Fruit fly (Drosophila melanogaster) whole organism, pupa: Measurements from ENCODE around the gene MFS18.

Experiments
- CG10348 ChIP-seq: fragments of 200-800 bp; sonication (Bioruptor generic); IDR thresholded peaks from 2 replicates; pipeline ENCODE4 v1.3.6; 2022; ENCODE audit warnings: missing biosample characterization, missing genetic modification characterization
- CG12605 ChIP-seq: fragments of 200-800 bp; sonication (Bioruptor generic); IDR thresholded peaks from 2 replicates; pipeline ENCODE4 v1.3.6; 2022; ENCODE audit warnings: missing biosample characterization, missing genetic modification characterization
- CG13204 ChIP-seq: fragments of 200-800 bp; sonication (Bioruptor generic); optimal IDR thresholded peaks from 2 replicates; lab custom pipeline; 2018; ENCODE audit warnings: missing biosample characterization, mild to moderate bottlenecking, missing genetic modification characterization, moderate library complexity
- CG14655 ChIP-seq: fragments of 200-800 bp; sonication (Bioruptor generic); optimal IDR thresholded peaks from 3 replicates; lab custom pipeline; 2017; ENCODE audit warnings: mild to moderate bottlenecking, missing biosample characterization, missing genetic modification reagents, missing genetic modification characterization
- CG15710 ChIP-seq: fragments of 200-800 bp; sonication (Bioruptor generic); optimal IDR thresholded peaks from 2 replicates; lab custom pipeline; 2018; ENCODE audit warnings: missing biosample characterization, mild to moderate bottlenecking, missing genetic modification characterization, moderate library complexity
- CG17806 ChIP-seq: fragments of 200-800 bp; sonication (Bioruptor generic); optimal IDR thresholded peaks from 2 replicates; lab custom pipeline; 2018; ENCODE audit warnings: missing biosample characterization, mild to moderate bottlenecking, missing genetic modification characterization, moderate library complexity
- CG32121 ChIP-seq: fragments of 200-800 bp; sonication (Bioruptor generic); IDR thresholded peaks from 2 replicates; pipeline ENCODE4 v1.3.6; 2022; ENCODE audit warnings: missing biosample characterization, missing genetic modification characterization
- CG34367 ChIP-seq: fragments of 200-800 bp; sonication (Bioruptor generic); optimal IDR thresholded peaks from 2 replicates; lab custom pipeline; 2018; ENCODE audit warnings: missing biosample characterization, mild to moderate bottlenecking, missing genetic modification characterization
- CG4496 ChIP-seq: fragments of 200-800 bp; sonication (Bioruptor generic); IDR thresholded peaks from 3 replicates; pipeline ENCODE4 v1.3.6; 2022; ENCODE audit warnings: missing biosample characterization, missing genetic modification characterization
- CG8159 ChIP-seq: fragments of 200-800 bp; sonication (Bioruptor generic); optimal IDR thresholded peaks from 3 replicates; lab custom pipeline; 2018; ENCODE audit warnings: missing biosample characterization, mild to moderate bottlenecking, missing genetic modification characterization, moderate library complexity
- CG8301 ChIP-seq: fragments of 200-800 bp; sonication (Bioruptor generic); optimal IDR thresholded peaks from 2 replicates; lab custom pipeline; 2018; ENCODE audit warnings: missing biosample characterization, mild to moderate bottlenecking, missing genetic modification characterization
- CG9948 ChIP-seq: fragments of 200-800 bp; sonication (Bioruptor generic); optimal IDR thresholded peaks from 2 replicates; lab custom pipeline; 2018; ENCODE audit warnings: missing biosample characterization, mild to moderate bottlenecking, missing genetic modification characterization, moderate library complexity
- D1 ChIP-seq: fragments of 200-800 bp; sonication (Bioruptor generic); optimal IDR thresholded peaks from 2 replicates; lab custom pipeline; 2018; ENCODE audit warnings: missing biosample characterization, mild to moderate bottlenecking, missing genetic modification characterization, moderate library complexity
- EcR ChIP-seq: fragments of 200-800 bp; sonication (Bioruptor generic); optimal IDR thresholded peaks from 3 replicates; lab custom pipeline; 2019; ENCODE audit warnings: missing biosample characterization, missing genetic modification characterization, mild to moderate bottlenecking, moderate library complexity, missing genetic modification reagents
- Ets98B ChIP-seq: fragments of 200-800 bp; sonication (Bioruptor generic); IDR thresholded peaks from 2 replicates; pipeline ENCODE4 v1.3.6; 2022; ENCODE audit warnings: missing biosample characterization, missing genetic modification characterization
- Pif1A ChIP-seq: fragments of 200-800 bp; sonication (Bioruptor generic); optimal IDR thresholded peaks from 3 replicates; lab custom pipeline; 2016; ENCODE audit warnings: missing biosample characterization, missing genetic modification characterization
- Pif1B ChIP-seq: fragments of 200-800 bp; sonication (Bioruptor generic); optimal IDR thresholded peaks from 3 replicates; lab custom pipeline; 2016; ENCODE audit warnings: missing biosample characterization, missing genetic modification characterization
- Snoo ChIP-seq: fragments of 200-800 bp; sonication (Bioruptor generic); optimal IDR thresholded peaks from 3 replicates; lab custom pipeline; 2017; ENCODE audit warnings: missing biosample characterization, mild to moderate bottlenecking, missing genetic modification characterization, inconsistent platforms
- fd96Ca ChIP-seq: fragments of 200-800 bp; sonication (Bioruptor generic); IDR thresholded peaks from 3 replicates; pipeline ENCODE4 v1.3.6; 2022; ENCODE audit warnings: missing biosample characterization, missing genetic modification characterization
- gl ChIP-seq: fragments of 200-800 bp; sonication (Bioruptor generic); optimal IDR thresholded peaks from 2 replicates; lab custom pipeline; 2018; ENCODE audit warnings: missing biosample characterization, mild to moderate bottlenecking, missing genetic modification characterization
- rn ChIP-seq: fragments of 200-800 bp; sonication (Bioruptor generic); IDR thresholded peaks from 2 replicates; pipeline ENCODE4 v1.3.6; 2022; ENCODE audit warnings: missing biosample characterization, missing genetic modification characterization

The MFS18 gene

DNA sequence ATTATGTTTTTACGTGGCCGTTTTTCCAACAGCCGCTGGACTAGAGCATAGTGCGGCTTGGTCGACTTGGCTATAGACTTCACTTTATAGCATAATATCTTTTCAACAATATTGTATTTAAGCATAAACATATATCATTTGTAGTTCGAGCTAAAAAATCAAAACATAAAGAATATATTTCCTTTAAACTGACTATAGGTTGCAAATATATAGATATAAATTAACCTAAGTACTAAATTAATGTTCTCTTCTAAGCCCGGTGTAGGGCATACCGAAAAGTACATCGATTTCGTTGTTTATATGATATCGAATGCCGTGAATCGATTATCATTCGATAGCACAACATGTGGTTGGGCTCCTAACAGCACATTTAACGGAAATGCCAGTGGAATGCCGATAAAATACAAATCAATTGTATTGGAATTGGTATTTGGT, at the start of gene MFS18:
MFS18 (minus strand) TSS at position 54 of the 435 bp plus-strand sequence.
- peak; percentile 100 for TF ChIP-seq CG17806 (tag; lab: Kevin White, UChicago)
- TF ChIP-seq Pif1A, result no peak
- TF ChIP-seq Ets98B (GFP tag; lab: Robert Waterston, UW), result peak; percentile 99
- no peak for TF ChIP-seq CG13204 (GFP tag; lab: Kevin White, UChicago)
- peak; percentile 97 for TF ChIP-seq fd96Ca
- peak; percentile 99 for TF ChIP-seq D1 (tag; lab: Kevin White, UChicago)
- TF ChIP-seq Pif1B (GFP tag; lab: Kevin White, UChicago), result peak; percentile 96
- peak; percentile 99 for TF ChIP-seq CG8301 (tag; lab: Kevin White, UChicago)
- TF ChIP-seq CG14655, result peak; percentile 99
- peak; percentile 99 for TF ChIP-seq CG8159 (tag; lab: Kevin White, UChicago)
- peak; percentile 98 for TF ChIP-seq CG9948 (tag; lab: Kevin White, UChicago)
- peak; percentile 97 for TF ChIP-seq Snoo (tag; lab: Kevin White, UChicago)
- peak; percentile 96 for TF ChIP-seq gl (tag; lab: Kevin White, UChicago)
- peak; percentile 98 for TF ChIP-seq rn (GFP tag; lab: Robert Waterston, UW)
- TF ChIP-seq CG4496 (GFP tag; lab: Robert Waterston, UW), result peak; percentile 99
- TF ChIP-seq EcR (GFP tag; lab: Kevin White, UChicago), result peak; percentile 30
- peak; percentile 81 for TF ChIP-seq CG10348 (GFP tag; lab: Robert Waterston, UW)
- TF ChIP-seq CG34367, result peak; percentile 88
- peak; percentile 99 for TF ChIP-seq CG32121 (GFP tag; lab: Robert Waterston, UW)
- peak; percentile 98 for TF ChIP-seq CG12605 (GFP tag; lab: Robert Waterston, UW)
- peak; percentile 90 for TF ChIP-seq CG15710

DNA sequence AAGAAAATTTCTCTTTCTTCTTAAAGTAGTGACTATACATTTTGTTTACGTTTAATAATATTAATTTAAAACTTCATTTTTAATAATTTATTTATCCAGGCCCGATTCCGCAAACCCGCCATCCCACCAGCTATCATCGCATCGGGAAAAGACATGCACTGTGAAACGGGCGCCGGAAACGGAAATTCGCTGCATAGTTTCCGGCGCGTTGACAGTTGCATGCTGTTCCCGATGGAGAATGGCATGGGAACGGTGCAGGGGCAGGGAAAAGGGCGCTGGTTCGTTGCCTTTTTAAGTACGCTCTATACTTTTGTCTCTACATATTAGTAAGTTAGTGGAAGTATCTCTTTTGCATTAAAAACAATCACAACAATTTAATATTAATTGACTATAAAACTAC, 29.5 kb upstream of the MFS18 start:
- TF ChIP-seq Pif1A (no peak), CG17806 (tag; lab: Kevin White, UChicago) (no peak), CG4496 (GFP tag; lab: Robert Waterston, UW) (peak; percentile 32; the same call in 1 of the 3 replicates)

DNA sequence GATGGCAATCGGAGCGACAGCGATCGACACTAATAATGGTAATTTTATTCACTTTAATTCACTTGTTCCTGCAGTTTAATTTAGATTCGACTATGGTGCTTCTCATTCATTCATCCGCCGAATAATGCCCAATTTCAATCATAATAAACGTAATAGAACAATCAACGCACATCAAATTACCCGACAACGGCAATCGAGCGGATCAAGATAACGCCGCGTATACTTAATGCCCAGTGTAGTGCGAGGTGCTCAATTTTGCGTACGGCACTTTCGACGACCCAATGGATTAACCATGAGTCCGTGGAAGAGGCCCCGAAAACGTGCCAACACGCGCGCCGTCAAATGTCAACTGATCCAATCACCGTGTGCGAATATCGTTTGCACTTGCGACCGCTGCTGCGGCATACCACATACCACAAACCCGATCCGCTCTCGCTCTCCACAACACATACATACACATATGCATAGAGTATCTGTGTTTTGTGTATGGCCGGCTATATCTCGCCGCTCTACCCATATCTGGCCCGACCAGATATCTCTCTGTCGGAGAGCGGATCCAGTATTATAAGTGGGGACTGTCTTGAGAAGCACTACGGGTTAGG, 28.3 kb upstream of the MFS18 start, which contains the start of gene ine:
ine (minus strand) TSS at position 351 of the 602 bp plus-strand sequence.
- TF ChIP-seq CG9948 (tag; lab: Kevin White, UChicago), result no peak
- TF ChIP-seq CG14655, result no peak
- TF ChIP-seq Pif1A, result no peak
- TF ChIP-seq fd96Ca, result peak; percentile 58; the same call in 2 of the 3 replicates
- peak; percentile 67; the same call in 1 of the 2 replicates for TF ChIP-seq Ets98B (GFP tag; lab: Robert Waterston, UW)
- TF ChIP-seq CG32121 (GFP tag; lab: Robert Waterston, UW), result peak; percentile 42; the same call in 1 of the 2 replicates
- peak; percentile 29; the same call in 1 of the 2 replicates for TF ChIP-seq CG12605 (GFP tag; lab: Robert Waterston, UW)
- TF ChIP-seq CG4496 (GFP tag; lab: Robert Waterston, UW), result peak; percentile 64; the same call in 2 of the 3 replicates

DNA sequence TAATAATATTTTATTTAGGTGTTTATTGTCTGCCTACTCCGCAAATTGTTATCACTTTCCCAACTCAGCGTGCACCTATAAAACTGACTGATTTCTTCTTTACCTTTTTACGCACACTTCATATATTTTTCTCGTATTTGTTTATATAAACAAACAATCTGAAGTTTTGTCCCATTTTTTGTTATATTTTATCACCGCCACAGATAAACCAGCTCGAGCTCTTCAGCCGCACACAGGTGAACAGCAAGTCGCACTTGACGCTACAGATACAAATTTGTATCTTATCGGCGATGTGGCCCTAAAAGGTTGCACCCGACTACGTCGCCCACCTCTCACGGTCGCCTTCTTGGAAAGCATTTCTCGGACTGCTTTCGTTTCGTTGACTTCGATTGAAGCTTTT, 27.0 kb upstream of the MFS18 start:
- TF ChIP-seq D1 (tag; lab: Kevin White, UChicago), result no peak
- no peak for TF ChIP-seq CG9948 (tag; lab: Kevin White, UChicago)
- no peak for TF ChIP-seq fd96Ca
- no peak for TF ChIP-seq CG32121 (GFP tag; lab: Robert Waterston, UW)
- TF ChIP-seq CG15710, result no peak
- TF ChIP-seq CG8301 (tag; lab: Kevin White, UChicago), result no peak
- no peak for TF ChIP-seq gl (tag; lab: Kevin White, UChicago)
- no peak for TF ChIP-seq CG12605 (GFP tag; lab: Robert Waterston, UW)
- no peak for TF ChIP-seq CG13204 (GFP tag; lab: Kevin White, UChicago)
- no peak for TF ChIP-seq Pif1A
- TF ChIP-seq CG10348 (GFP tag; lab: Robert Waterston, UW), result no peak
- TF ChIP-seq CG8159 (tag; lab: Kevin White, UChicago), result no peak
- no peak for TF ChIP-seq CG14655
- TF ChIP-seq Snoo (tag; lab: Kevin White, UChicago), result no peak
- TF ChIP-seq EcR (GFP tag; lab: Kevin White, UChicago), result no peak
- TF ChIP-seq Pif1B (GFP tag; lab: Kevin White, UChicago), result no peak
- no peak for TF ChIP-seq CG17806 (tag; lab: Kevin White, UChicago)
- no peak for TF ChIP-seq CG4496 (GFP tag; lab: Robert Waterston, UW)
- TF ChIP-seq Ets98B (GFP tag; lab: Robert Waterston, UW), result no peak
- no peak for TF ChIP-seq CG34367
- TF ChIP-seq, all 21 proteins: peak for 0

DNA sequence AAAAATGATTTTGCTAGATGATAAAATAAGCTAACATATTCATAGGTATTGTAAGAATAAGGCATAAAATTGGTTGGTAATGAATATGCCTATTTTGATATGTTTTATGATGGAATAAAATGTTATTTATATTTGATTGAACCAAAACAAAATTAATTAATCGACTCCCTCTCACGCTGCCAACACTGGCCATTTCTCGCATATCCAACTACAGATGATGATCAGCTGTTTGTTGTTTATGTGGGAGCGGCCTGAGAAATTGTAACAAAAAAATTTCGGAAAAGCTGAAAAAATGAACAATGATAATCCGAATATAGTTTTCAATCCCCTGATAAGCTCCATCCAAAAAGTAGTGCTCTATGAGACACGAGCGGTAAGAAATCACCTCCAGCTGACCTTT, 16.5 kb upstream of the MFS18 start, which contains the start of gene FIG4:
FIG4 (plus strand) TSS at position 229 of the 400 bp plus-strand sequence.
- TF ChIP-seq EcR (GFP tag; lab: Kevin White, UChicago) (no peak), CG8301 (tag; lab: Kevin White, UChicago) (no peak), fd96Ca (no peak), D1 (tag; lab: Kevin White, UChicago) (no peak), CG10348 (GFP tag; lab: Robert Waterston, UW) (no peak), CG8159 (tag; lab: Kevin White, UChicago) (no peak)

DNA sequence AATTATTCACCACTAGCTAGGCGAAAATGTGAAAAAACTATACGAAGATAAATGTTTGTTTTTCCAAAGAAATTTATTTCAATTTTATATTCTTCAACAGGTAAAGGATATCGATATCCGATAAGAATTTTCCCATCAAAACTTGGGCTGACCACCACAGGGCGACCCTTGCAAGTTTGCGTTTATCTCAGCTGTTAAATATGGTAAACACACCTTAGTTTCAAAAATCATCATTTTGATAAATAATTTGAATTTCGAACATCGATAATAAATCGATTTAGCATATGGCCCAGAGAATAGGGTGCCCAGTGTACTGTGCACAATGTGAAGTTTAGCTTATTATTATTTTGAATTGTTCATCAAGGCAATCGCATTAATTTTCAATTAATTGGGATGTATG, 14.9 kb upstream of the MFS18 start, which contains the start of the genes CG15443 and Paris:
CG15443 (minus strand) TSS at position 125 of the 400 bp plus-strand sequence.
Paris (plus strand) TSS at position 289 of the 400 bp plus-strand sequence.
- no peak for TF ChIP-seq CG4496 (GFP tag; lab: Robert Waterston, UW)
- 0 out of 2 replicates have a peak, but pooled peaks have one; percentile 39 for TF ChIP-seq CG12605 (GFP tag; lab: Robert Waterston, UW)
- TF ChIP-seq Pif1A, result no peak
- no peak for TF ChIP-seq CG9948 (tag; lab: Kevin White, UChicago)
- no peak for TF ChIP-seq CG14655
- TF ChIP-seq CG8159 (tag; lab: Kevin White, UChicago), result no peak
- no peak for TF ChIP-seq CG32121 (GFP tag; lab: Robert Waterston, UW)
